Worm (Caenorhabditis elegans) whole organism, early embryonic: Measurements from ENCODE around the gene K12B6.4.
"Not testable (repeated sequence)": the region's sequence is repeated elsewhere in the genome, so short reads cannot be mapped to it uniquely, and the experiment has no call there.

Source experiments
- ama-1 ChIP-seq: fragments of 150-350 bp; optimal IDR thresholded peaks from 2 replicates; lab custom pipeline; 2014
- hmg-4 ChIP-seq: fragments of 200-800 bp; sonication (Bioruptor generic); optimal IDR thresholded peaks from 2 replicates; lab custom pipeline; 2018; ENCODE audit warnings: mild to moderate bottlenecking, missing genetic modification characterization, missing compliant biosample characterization
- hnd-1 ChIP-seq: sonication (generic microtip); optimal IDR thresholded peaks from 2 replicates; lab custom pipeline; 2016; ENCODE audit warnings: missing genetic modification characterization, missing compliant biosample characterization
- scrt-1 ChIP-seq: fragments of 200-800 bp; sonication (Bioruptor generic); IDR thresholded peaks from 2 replicates; pipeline ENCODE4 v1.3.6; 2022; ENCODE audit warnings: missing genetic modification characterization, missing compliant biosample characterization
- tbx-11 ChIP-seq: fragments of 200-800 bp; sonication (Bioruptor generic); IDR thresholded peaks from 2 replicates; pipeline ENCODE4 v1.3.6; 2022; ENCODE audit warnings: missing genetic modification characterization, missing compliant biosample characterization

DNA sequence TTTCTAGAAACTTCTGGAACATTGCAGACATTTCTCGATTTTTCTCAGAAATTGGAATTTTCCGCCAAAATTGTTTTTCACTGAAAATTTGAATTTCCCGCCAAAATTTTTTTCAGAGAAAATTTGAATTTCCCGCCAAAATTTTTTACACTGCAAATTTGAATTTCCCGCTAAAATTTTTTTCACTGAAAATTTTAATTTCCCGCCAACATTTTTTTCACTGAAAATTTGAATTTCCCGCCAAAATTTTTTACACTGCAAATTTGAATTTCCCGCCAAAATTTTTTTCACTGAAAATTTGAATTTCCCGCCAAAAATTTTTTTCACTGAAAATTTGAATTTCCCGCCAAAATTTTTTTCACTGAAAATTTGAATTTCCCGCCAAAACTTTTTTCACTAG lies 15.5 kb upstream of the K12B6.4 start:
- not testable (repeated sequence) for TF ChIP-seq hnd-1 (tag; lab: Kevin White, UChicago); scrt-1; hmg-4 (GFP tag; lab: Kevin White, UChicago); ama-1 (lab: Kevin White, UChicago); tbx-11 (GFP tag; lab: Robert Waterston, UW)
